Fruit fly (Drosophila melanogaster): ENCODE results near the gene Wdr81.

Gene Wdr81

DNA sequence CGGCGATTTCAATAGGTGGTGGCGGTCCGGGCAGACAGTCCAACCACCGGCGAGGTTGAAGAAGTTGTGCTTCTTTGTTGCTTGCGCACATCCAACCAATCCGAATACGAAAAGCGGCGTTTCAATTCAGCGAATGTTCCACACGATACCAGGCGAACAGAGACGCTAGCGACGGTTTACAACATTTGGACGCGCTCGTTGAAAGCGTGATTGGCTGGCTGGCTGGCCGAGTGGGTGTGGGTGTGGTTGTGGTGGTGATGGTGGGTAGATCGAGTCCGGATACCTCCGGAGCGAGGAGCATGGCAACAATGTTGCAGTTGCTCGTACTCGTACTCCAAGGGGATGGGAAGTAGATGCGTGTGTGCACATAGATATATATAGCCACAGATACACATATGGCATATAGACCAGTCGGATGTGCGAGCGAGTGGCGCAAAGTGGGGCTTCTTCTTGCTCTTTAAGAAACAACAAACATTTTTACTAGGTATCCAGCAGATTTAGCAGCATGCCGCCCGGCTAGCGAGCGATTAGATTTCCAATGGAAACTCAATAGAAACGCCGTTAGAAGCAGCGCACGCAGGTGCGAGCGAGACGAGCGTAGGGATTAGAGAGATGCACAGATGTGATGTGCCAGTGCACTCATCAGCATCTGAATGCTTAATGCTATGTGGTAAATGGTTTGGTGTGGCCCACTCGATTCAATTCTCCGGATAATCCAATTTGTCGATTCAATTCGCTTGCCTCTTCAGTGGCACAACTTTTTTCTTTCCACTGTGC is 10.5 kb downstream of the Wdr81 start (continued):
- TF ChIP-seq CG6683 (GFP tag; optimal IDR thresholded peaks at IDR 0.05) = peak; percentile 26
- peak; percentile 51 for TF ChIP-seq CG4328 (GFP tag; optimal IDR thresholded peaks at IDR 0.05)
- no peak for TF ChIP-seq H2.0 (GFP tag; IDR thresholded peaks at IDR 0.05)
- no peak for TF ChIP-seq CG18262 (tag; optimal IDR thresholded peaks at IDR 0.05)
- TF ChIP-seq dati (GFP tag; IDR thresholded peaks at IDR 0.05) = no peak
- TF ChIP-seq psq (GFP tag; optimal IDR thresholded peaks at IDR 0.05) = no peak
- TF ChIP-seq hkb (optimal IDR thresholded peaks at IDR 0.05) = no peak
- TF ChIP-seq hkb (GFP tag; IDR thresholded peaks at IDR 0.05) = no peak
- no peak for TF ChIP-seq CG10959 (GFP tag; IDR thresholded peaks at IDR 0.05)
- TF ChIP-seq ash1 (GFP tag; optimal IDR thresholded peaks at IDR 0.05) = no peak
- TF ChIP-seq chn (GFP tag; optimal IDR thresholded peaks at IDR 0.05) = peak; percentile 80
- no peak for TF ChIP-seq exex (tag; optimal IDR thresholded peaks at IDR 0.05)
- no peak for TF ChIP-seq gsb (GFP tag; IDR thresholded peaks at IDR 0.05)
- TF ChIP-seq jigr1 (GFP tag; IDR thresholded peaks at IDR 0.05) = no peak
- TF ChIP-seq CG1792 (GFP tag; optimal IDR thresholded peaks at IDR 0.05) = no peak
- TF ChIP-seq sd (tag; optimal IDR thresholded peaks at IDR 0.05) = no peak
- TF ChIP-seq pzg (GFP tag; optimal IDR thresholded peaks at IDR 0.05) = peak; percentile 5
- TF ChIP-seq pita (GFP tag; optimal IDR thresholded peaks at IDR 0.05) = no peak
- TF ChIP-seq shn (GFP tag; optimal IDR thresholded peaks at IDR 0.05) = no peak
- no peak for TF ChIP-seq CG10147 (GFP tag; optimal IDR thresholded peaks at IDR 0.05)
- TF ChIP-seq CG15479 (GFP tag; optimal IDR thresholded peaks at IDR 0.05) = peak; percentile 99
- peak; percentile 94 for TF ChIP-seq Med (GFP tag)
- TF ChIP-seq sr (GFP tag; IDR thresholded peaks at IDR 0.05) = no peak
- TF ChIP-seq HmgZ (tag; optimal IDR thresholded peaks at IDR 0.05) = peak; percentile 76
- peak; percentile 62 for TF ChIP-seq run (tag; optimal IDR thresholded peaks at IDR 0.05)
- no peak for TF ChIP-seq CG12104 (GFP tag; optimal IDR thresholded peaks at IDR 0.05)
- TF ChIP-seq mam (GFP tag; optimal IDR thresholded peaks at IDR 0.05) = no peak
- no peak for TF ChIP-seq Ssrp (tag; optimal IDR thresholded peaks at IDR 0.05)
- no peak for TF ChIP-seq CG1602 (GFP tag; optimal IDR thresholded peaks at IDR 0.05)
- TF ChIP-seq Hmr (GFP tag; optimal IDR thresholded peaks at IDR 0.05) = peak; percentile 84
- peak in 1 of 3 experiments; percentile 13 for TF ChIP-seq Stat92E (GFP tag; optimal IDR thresholded peaks at IDR 0.05)
- TF ChIP-seq D (optimal IDR thresholded peaks at IDR 0.05) = peak; percentile 91
- TF ChIP-seq D (GFP tag; optimal IDR thresholded peaks at IDR 0.05) = peak; percentile 8
- TF ChIP-seq kah (GFP tag; optimal IDR thresholded peaks at IDR 0.05) = peak; percentile 85
- peak; percentile 19 for TF ChIP-seq CG10431 (GFP tag; optimal IDR thresholded peaks at IDR 0.05)
- no peak for TF ChIP-seq fru (optimal IDR thresholded peaks at IDR 0.05)
- no peak for TF ChIP-seq emc (GFP tag; optimal IDR thresholded peaks at IDR 0.05)
- TF ChIP-seq HLH4C (GFP tag; IDR thresholded peaks at IDR 0.05; ENCODE audit: partially characterized antibody) = no peak
- TF ChIP-seq jing (GFP tag; optimal IDR thresholded peaks at IDR 0.05) = no peak
- peak; percentile 15 for TF ChIP-seq CG17802 (tag; optimal IDR thresholded peaks at IDR 0.05)
- TF ChIP-seq CG17568 (GFP tag; optimal IDR thresholded peaks at IDR 0.05) = peak; percentile 51
- TF ChIP-seq onecut (GFP tag; IDR thresholded peaks at IDR 0.05) = peak; percentile 63
- no peak for TF ChIP-seq CG6654 (GFP tag; optimal IDR thresholded peaks at IDR 0.05)
- no peak for TF ChIP-seq CG3407 (GFP tag; optimal IDR thresholded peaks at IDR 0.05)
- no peak for TF ChIP-seq otp (GFP tag; IDR thresholded peaks at IDR 0.05)
- TF ChIP-seq CG10979 (tag; optimal IDR thresholded peaks at IDR 0.05) = no peak
- no peak for TF ChIP-seq her (GFP tag; optimal IDR thresholded peaks at IDR 0.05)
- no peak for TF ChIP-seq Ada2b (GFP tag; IDR thresholded peaks at IDR 0.05)
- peak; percentile 69 for TF ChIP-seq CG9727 (GFP tag; optimal IDR thresholded peaks at IDR 0.05)
- no peak for TF ChIP-seq Ets97D (GFP tag; optimal IDR thresholded peaks at IDR 0.05)
